Fruit fly (Drosophila melanogaster) whole organism, prepupa: ENCODE data around the gene CG32271.

Experiments
- Blimp-1 ChIP-seq: fragments of 200-800 bp; sonication (Bioruptor generic); optimal IDR thresholded peaks from 3 replicates; lab custom pipeline; 2017; ENCODE audit warnings: missing biosample characterization, missing genetic modification characterization, mild to moderate bottlenecking, moderate library complexity, missing genetic modification reagents
- CG10631 ChIP-seq: fragments of 200-800 bp; sonication (Bioruptor generic); optimal IDR thresholded peaks from 2 replicates; lab custom pipeline; 2016; ENCODE audit warnings: missing biosample characterization, missing genetic modification characterization
- CG11294 ChIP-seq: fragments of 200-800 bp; sonication (Bioruptor generic); IDR thresholded peaks from 2 replicates; pipeline ENCODE4 v1.3.6; 2022; ENCODE audit warnings: missing biosample characterization, missing genetic modification characterization
- CG11902 ChIP-seq: fragments of 200-800 bp; sonication (Bioruptor generic); optimal IDR thresholded peaks from 3 replicates; lab custom pipeline; 2016; ENCODE audit warnings: missing biosample characterization, missing genetic modification characterization
- CG16779 ChIP-seq: fragments of 200-800 bp; sonication (Bioruptor generic); optimal IDR thresholded peaks from 3 replicates; lab custom pipeline; 2017; ENCODE audit warnings: missing biosample characterization, mild to moderate bottlenecking, missing genetic modification characterization
- CG3032 ChIP-seq: fragments of 200-800 bp; optimal IDR thresholded peaks from 2 replicates; lab custom pipeline; 2019; ENCODE audit warnings: missing biosample characterization, mild to moderate bottlenecking, missing genetic modification characterization, moderate library complexity
- CG31627 ChIP-seq: fragments of 200-800 bp; sonication (Bioruptor generic); optimal IDR thresholded peaks from 3 replicates; lab custom pipeline; 2016; ENCODE audit warnings: missing biosample characterization, missing genetic modification characterization
- CG32006 ChIP-seq: fragments of 200-800 bp; sonication (Bioruptor generic); optimal IDR thresholded peaks from 3 replicates; lab custom pipeline; 2017; ENCODE audit warnings: missing biosample characterization, mild to moderate bottlenecking, missing genetic modification characterization
- CG34406 ChIP-seq: fragments of 200-800 bp; sonication (Bioruptor generic); optimal IDR thresholded peaks from 3 replicates; lab custom pipeline; 2016; ENCODE audit warnings: missing biosample characterization, missing genetic modification characterization
- CG3919 ChIP-seq: fragments of 200-800 bp; sonication (Bioruptor generic); optimal IDR thresholded peaks from 3 replicates; lab custom pipeline; 2016; ENCODE audit warnings: missing biosample characterization, missing genetic modification characterization
- CG4318 ChIP-seq: fragments of 200-800 bp; sonication (Bioruptor generic); optimal IDR thresholded peaks from 3 replicates; lab custom pipeline; 2017; ENCODE audit warnings: missing biosample characterization, mild to moderate bottlenecking, missing genetic modification characterization
- CG6163 ChIP-seq: fragments of 200-800 bp; sonication (Bioruptor generic); IDR thresholded peaks from 3 replicates; pipeline ENCODE4 v1.3.6; 2022; ENCODE audit warnings: missing biosample characterization, missing genetic modification characterization
- CG6276 ChIP-seq: fragments of 200-800 bp; sonication (Bioruptor generic); optimal IDR thresholded peaks from 2 replicates; lab custom pipeline; 2017; ENCODE audit warnings: missing biosample characterization, mild to moderate bottlenecking, missing genetic modification characterization
- CG6792 ChIP-seq: fragments of 200-800 bp; sonication (Bioruptor generic); optimal IDR thresholded peaks from 3 replicates; lab custom pipeline; 2016; ENCODE audit warnings: missing biosample characterization, missing genetic modification characterization
- CG6808 ChIP-seq: fragments of 200-800 bp; sonication (Bioruptor generic); optimal IDR thresholded peaks from 3 replicates; lab custom pipeline; 2017; ENCODE audit warnings: missing biosample characterization, missing genetic modification characterization, mild to moderate bottlenecking, moderate library complexity, missing genetic modification reagents
- CG6854 ChIP-seq: fragments of 200-800 bp; sonication (Bioruptor generic); optimal IDR thresholded peaks from 2 replicates; lab custom pipeline; 2017; ENCODE audit warnings: missing biosample characterization, mild to moderate bottlenecking, missing genetic modification characterization
- CG7368 ChIP-seq: fragments of 200-800 bp; sonication (Bioruptor generic); optimal IDR thresholded peaks from 3 replicates; lab custom pipeline; 2016; ENCODE audit warnings: missing biosample characterization, missing genetic modification characterization
- CG8119 ChIP-seq: fragments of 200-800 bp; sonication (Bioruptor generic); IDR thresholded peaks from 3 replicates; pipeline ENCODE4 v1.3.6; 2022; ENCODE audit warnings: missing biosample characterization, missing genetic modification characterization
- CG9139 ChIP-seq: fragments of 200-800 bp; sonication (Bioruptor generic); optimal IDR thresholded peaks from 3 replicates; lab custom pipeline; 2017; ENCODE audit warnings: missing biosample characterization, mild to moderate bottlenecking, missing genetic modification characterization
- Eip75B ChIP-seq: fragments of 200-800 bp; sonication (Bioruptor generic); optimal IDR thresholded peaks from 3 replicates; lab custom pipeline; 2016; ENCODE audit warnings: missing biosample characterization, missing genetic modification characterization
- Eip78C ChIP-seq: fragments of 200-800 bp; sonication (Bioruptor generic); peaks from one replicate; lab custom pipeline; 2016; ENCODE audit warnings: missing biosample characterization, missing genetic modification characterization
- Eip93F ChIP-seq: fragments of 200-800 bp; sonication (Bioruptor generic); optimal IDR thresholded peaks from 2 replicates; lab custom pipeline; 2016; ENCODE audit warnings: missing biosample characterization, mild to moderate bottlenecking, missing genetic modification characterization
- Ets21C ChIP-seq: fragments of 200-800 bp; sonication (Bioruptor generic); optimal IDR thresholded peaks from 3 replicates; lab custom pipeline; 2016; ENCODE audit warnings: missing biosample characterization, missing genetic modification characterization
- Ets96B ChIP-seq: fragments of 200-800 bp; optimal IDR thresholded peaks from 2 replicates; lab custom pipeline; 2019; ENCODE audit warnings: missing biosample characterization, mild to moderate bottlenecking, missing genetic modification characterization, moderate library complexity
- Hr38 ChIP-seq: sonication (Bioruptor generic); optimal IDR thresholded peaks from 2 replicates; lab custom pipeline; 2016; ENCODE audit warnings: missing biosample characterization, missing genetic modification characterization
- Hr4 ChIP-seq: fragments of 200-800 bp; sonication (Bioruptor generic); optimal IDR thresholded peaks from 3 replicates; lab custom pipeline; 2016; ENCODE audit warnings: missing biosample characterization, missing genetic modification characterization
- Lpt ChIP-seq: fragments of 200-800 bp; sonication (Bioruptor generic); optimal IDR thresholded peaks from 3 replicates; lab custom pipeline; 2016; ENCODE audit warnings: missing biosample characterization, missing genetic modification characterization
- Met ChIP-seq: fragments of 200-800 bp; sonication (Bioruptor generic); optimal IDR thresholded peaks from 3 replicates; lab custom pipeline; 2016; ENCODE audit warnings: missing biosample characterization, missing genetic modification characterization
- OdsH ChIP-seq: fragments of 200-800 bp; sonication (Bioruptor generic); optimal IDR thresholded peaks from 3 replicates; lab custom pipeline; 2016; ENCODE audit warnings: missing biosample characterization, missing genetic modification characterization
- Sox102F ChIP-seq: fragments of 200-800 bp; sonication (Bioruptor generic); optimal IDR thresholded peaks from 2 replicates; lab custom pipeline; 2016; ENCODE audit warnings: missing biosample characterization, mild to moderate bottlenecking, missing genetic modification characterization
- Sox14 ChIP-seq: fragments of 200-800 bp; sonication (Bioruptor generic); optimal IDR thresholded peaks from 3 replicates; lab custom pipeline; 2016; ENCODE audit warnings: missing biosample characterization, missing genetic modification characterization
- Sox15 ChIP-seq: fragments of 200-800 bp; sonication (Bioruptor generic); optimal IDR thresholded peaks from 3 replicates; lab custom pipeline; 2016; ENCODE audit warnings: missing biosample characterization, missing genetic modification characterization
- acj6 ChIP-seq: fragments of 200-800 bp; sonication (Bioruptor generic); optimal IDR thresholded peaks from 3 replicates; lab custom pipeline; 2016; ENCODE audit warnings: missing biosample characterization, missing genetic modification characterization
- cyc ChIP-seq: fragments of 200-800 bp; sonication (Bioruptor generic); optimal IDR thresholded peaks from 3 replicates; lab custom pipeline; 2016; ENCODE audit warnings: missing biosample characterization, missing genetic modification characterization
- dac ChIP-seq: fragments of 200-800 bp; sonication (Bioruptor generic); optimal IDR thresholded peaks from 2 replicates; lab custom pipeline; 2017; ENCODE audit warnings: missing biosample characterization, mild to moderate bottlenecking, missing genetic modification characterization
- dsx ChIP-seq: fragments of 200-800 bp; optimal IDR thresholded peaks from 3 replicates; lab custom pipeline; 2019; ENCODE audit warnings: missing biosample characterization, mild to moderate bottlenecking, missing genetic modification characterization, moderate library complexity; ENCODE audit not compliant: poor library complexity, severe bottlenecking
- esn ChIP-seq: fragments of 200-800 bp; sonication (Bioruptor generic); optimal IDR thresholded peaks from 2 replicates; lab custom pipeline; 2016; ENCODE audit warnings: missing biosample characterization, mild to moderate bottlenecking, missing genetic modification characterization, moderate library complexity
- fd59A ChIP-seq: fragments of 200-800 bp; sonication (Bioruptor generic); optimal IDR thresholded peaks from 2 replicates; lab custom pipeline; 2017; ENCODE audit warnings: missing biosample characterization, mild to moderate bottlenecking, missing genetic modification characterization, missing genetic modification reagents
- fd85E ChIP-seq: fragments of 200-800 bp; sonication (Bioruptor generic); optimal IDR thresholded peaks from 3 replicates; lab custom pipeline; 2016; ENCODE audit warnings: missing biosample characterization, missing genetic modification characterization
- fkh ChIP-seq: fragments of 200-800 bp; sonication (Bioruptor generic); optimal IDR thresholded peaks from 3 replicates; lab custom pipeline; 2017; ENCODE audit warnings: missing biosample characterization, mild to moderate bottlenecking, missing genetic modification characterization, moderate library complexity
- net ChIP-seq: fragments of 200-800 bp; sonication (Bioruptor generic); optimal IDR thresholded peaks from 3 replicates; lab custom pipeline; 2016; ENCODE audit warnings: missing biosample characterization, missing genetic modification characterization
- pdm3 ChIP-seq: fragments of 200-800 bp; sonication (Bioruptor generic); optimal IDR thresholded peaks from 3 replicates; lab custom pipeline; 2016; ENCODE audit warnings: missing biosample characterization, missing genetic modification characterization
- salr ChIP-seq, 2 experiments: fragments of 200-800 bp; sonication (Bioruptor generic); optimal IDR thresholded peaks; 3 replicates each; lab custom pipeline; 2016 to 2018; ENCODE audit warnings: missing biosample characterization in 2 of 2, missing genetic modification characterization in 2 of 2, mild to moderate bottlenecking in 1 of 2
- spab ChIP-seq: fragments of 200-800 bp; sonication (Bioruptor generic); optimal IDR thresholded peaks from 2 replicates; lab custom pipeline; 2017; ENCODE audit warnings: missing biosample characterization, mild to moderate bottlenecking, missing genetic modification characterization, missing genetic modification reagents
- ss ChIP-seq, 2 experiments: fragments of 200-800 bp; sonication (Bioruptor generic); optimal IDR thresholded peaks; 2 replicates in 1 of 2; 3 replicates in 1 of 2; lab custom pipeline; 2017 to 2018; ENCODE audit warnings: mild to moderate bottlenecking in 2 of 2, missing biosample characterization in 2 of 2, missing genetic modification characterization in 2 of 2, moderate library complexity in 1 of 2
- svp ChIP-seq: fragments of 200-800 bp; sonication (Bioruptor generic); peaks from one replicate; lab custom pipeline; 2016; ENCODE audit warnings: missing biosample characterization, missing genetic modification characterization
- vri ChIP-seq: fragments of 200-800 bp; sonication (Bioruptor generic); optimal IDR thresholded peaks from 3 replicates; lab custom pipeline; 2016; ENCODE audit warnings: missing biosample characterization, mild to moderate bottlenecking, missing genetic modification characterization

Gene CG32271

dm6 chr3L:3197464-3197863 lies 5.5 kb downstream of the CG32271 start, which contains the start of gene CG14966 (continued):
- peak; percentile 9 for TF ChIP-seq dsx (GFP tag; lab: Kevin White, UChicago)
- TF ChIP-seq Lpt (GFP tag; lab: Kevin White, UChicago): no peak
- peak; percentile 5 for TF ChIP-seq Ets21C
- no peak for TF ChIP-seq fd85E (GFP tag; lab: Kevin White, UChicago)
- peak in 1 of 2 experiments; percentile 23 for TF ChIP-seq ss (GFP tag; optimal IDR thresholded peaks at IDR 0.05; lab: Kevin White, UChicago)
- no peak for TF ChIP-seq CG3032
- peak; percentile 26 for TF ChIP-seq CG6854 (GFP tag; lab: Kevin White, UChicago)
- no peak for TF ChIP-seq CG9139
- no peak for TF ChIP-seq fd59A (GFP tag; lab: Kevin White, UChicago)
- TF ChIP-seq CG6163 (GFP tag; lab: Robert Waterston, UW): no peak
- TF ChIP-seq salr (GFP tag; optimal IDR thresholded peaks at IDR 0.05; lab: Kevin White, UChicago): no peak
- no peak for TF ChIP-seq fkh
- TF ChIP-seq CG6792 (GFP tag; lab: Kevin White, UChicago): no peak
- TF ChIP-seq CG11902 (GFP tag; lab: Kevin White, UChicago): no peak
- TF ChIP-seq Met: no peak
- peak; percentile 17 for TF ChIP-seq cyc (GFP tag; lab: Kevin White, UChicago)
- no peak for TF ChIP-seq Sox15
- no peak for TF ChIP-seq CG7368 (GFP tag; lab: Kevin White, UChicago)
- TF ChIP-seq spab: no peak

DNA sequence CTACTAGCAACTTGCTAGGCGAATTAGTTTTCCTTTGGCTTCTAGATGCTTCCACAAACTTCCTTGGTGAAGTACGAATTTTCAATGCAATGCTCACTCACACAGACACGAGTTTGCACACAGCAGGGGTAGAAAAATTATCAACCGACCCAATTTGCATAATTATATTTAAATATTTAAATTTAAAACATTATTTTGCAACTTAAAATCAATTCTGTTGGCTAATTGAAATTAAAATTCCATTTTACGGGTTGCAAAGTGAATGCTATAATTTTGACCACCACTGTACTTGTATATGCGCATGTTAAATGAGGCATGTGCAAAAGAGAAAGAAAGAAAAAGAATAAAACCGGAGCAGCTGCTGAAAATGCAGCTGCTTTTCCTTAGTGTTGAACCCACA lies 8.9 kb downstream of the CG32271 start:
- TF ChIP-seq spab: peak; percentile 86
- peak; percentile 93 for TF ChIP-seq Eip93F (GFP tag; lab: Kevin White, UChicago)
- TF ChIP-seq esn (GFP tag; lab: Kevin White, UChicago): peak; percentile 98
- TF ChIP-seq CG11294 (GFP tag; lab: Robert Waterston, UW): peak; percentile 94
- peak; percentile 97 for TF ChIP-seq Met
- peak; percentile 98 for TF ChIP-seq CG34406 (GFP tag; lab: Kevin White, UChicago)
- peak; percentile 74 for TF ChIP-seq CG6854 (GFP tag; lab: Kevin White, UChicago)
- TF ChIP-seq CG6792 (GFP tag; lab: Kevin White, UChicago): peak; percentile 95
- peak; percentile 94 for TF ChIP-seq CG4318 (GFP tag; lab: Kevin White, UChicago)
- peak; percentile 99 for TF ChIP-seq CG32006 (GFP tag; lab: Kevin White, UChicago)
- peak; percentile 93 for TF ChIP-seq fd85E (GFP tag; lab: Kevin White, UChicago)
- peak; percentile 98 for TF ChIP-seq OdsH (GFP tag; lab: Kevin White, UChicago)
- peak; percentile 98 for TF ChIP-seq CG6276 (GFP tag; lab: Kevin White, UChicago)
- TF ChIP-seq CG7368 (GFP tag; lab: Kevin White, UChicago): peak; percentile 97
- peak; percentile 97 for TF ChIP-seq svp (GFP tag; lab: Kevin White, UChicago)
- peak; percentile 95 for TF ChIP-seq Ets96B (tag; lab: Kevin White, UChicago)
- TF ChIP-seq CG10631: peak; percentile 98
- peak; percentile 94 for TF ChIP-seq Sox14 (GFP tag; lab: Kevin White, UChicago)
- peak; percentile 96 for TF ChIP-seq Eip75B (GFP tag; lab: Kevin White, UChicago)
- TF ChIP-seq vri (GFP tag; lab: Kevin White, UChicago): peak; percentile 94
- TF ChIP-seq acj6 (GFP tag; lab: Kevin White, UChicago): peak; percentile 97
- TF ChIP-seq CG6163 (GFP tag; lab: Robert Waterston, UW): peak; percentile 99
- peak; percentile 85 for TF ChIP-seq Blimp-1 (GFP tag; lab: Kevin White, UChicago)
- TF ChIP-seq fd59A (GFP tag; lab: Kevin White, UChicago): peak; percentile 80
- peak; percentile 15 for TF ChIP-seq fkh
- TF ChIP-seq Hr38: no peak
- TF ChIP-seq CG16779 (tag; lab: Kevin White, UChicago): peak; percentile 93
- peak; percentile 97 for TF ChIP-seq pdm3 (GFP tag; lab: Kevin White, UChicago)
- TF ChIP-seq salr (GFP tag; optimal IDR thresholded peaks at IDR 0.05; lab: Kevin White, UChicago): peak; percentile 89 to 97
- peak; percentile 98 for TF ChIP-seq CG8119 (GFP tag; lab: Robert Waterston, UW)
- TF ChIP-seq CG31627 (GFP tag; lab: Kevin White, UChicago): peak; percentile 90
- peak; percentile 95 for TF ChIP-seq dac (GFP tag; lab: Kevin White, UChicago)
- TF ChIP-seq CG6808: peak; percentile 73
- peak; percentile 95 for TF ChIP-seq cyc (GFP tag; lab: Kevin White, UChicago)
- TF ChIP-seq dsx (GFP tag; lab: Kevin White, UChicago): peak; percentile 93
- peak; percentile 97 for TF ChIP-seq Sox102F (GFP tag; lab: Kevin White, UChicago)
- peak; percentile 85 for TF ChIP-seq CG9139
- TF ChIP-seq net (GFP tag; lab: Kevin White, UChicago): peak; percentile 98
- TF ChIP-seq Sox15: peak; percentile 88
- TF ChIP-seq Hr4: peak; percentile 96
- TF ChIP-seq CG11902 (GFP tag; lab: Kevin White, UChicago): peak; percentile 93
- TF ChIP-seq CG3919 (GFP tag; lab: Kevin White, UChicago): peak; percentile 98
- peak; percentile 98 for TF ChIP-seq Eip78C (GFP tag; lab: Kevin White, UChicago)
